Worm (Caenorhabditis elegans): ENCODE measurements around the gene lido-2.

ce11 chrX:17066937-17067336, 33.6 kb downstream of the lido-2 start:
- TF ChIP-seq ref-1 (GFP tag; conservative IDR thresholded peaks at IDR 0.05) (no peak), flt-1 (GFP tag; IDR thresholded peaks at IDR 0.05) (no peak), tab-1 (GFP tag; IDR thresholded peaks at IDR 0.05) (no peak), klf-2 (GFP tag; conservative IDR thresholded peaks at IDR 0.05) (no peak), ztf-29 (GFP tag; IDR thresholded peaks at IDR 0.05) (no peak), med-1 (GFP tag; optimal IDR thresholded peaks at IDR 0.05; ENCODE audit: insufficient read depth) (no peak)

Measured in whole organism, midembryonic.